Fruit fly (Drosophila melanogaster): ENCODE measurements around the gene Mettl14.

dm6 chr2L:8281872-8282271 is 26.4 kb upstream of the Mettl14 start:
- TF ChIP-seq CG6683 (GFP tag; optimal IDR thresholded peaks at IDR 0.05), result no peak
- no peak for TF ChIP-seq Max (GFP tag; optimal IDR thresholded peaks at IDR 0.05)
- TF ChIP-seq Antp (GFP tag; optimal IDR thresholded peaks at IDR 0.05), result no peak
- peak in 1 of 2 experiments; percentile 50 for TF ChIP-seq insv (GFP tag; optimal IDR thresholded peaks at IDR 0.05)
- no peak for TF ChIP-seq ken (GFP tag; IDR thresholded peaks at IDR 0.05)
- no peak for TF ChIP-seq CG17385 (GFP tag; optimal IDR thresholded peaks at IDR 0.05)
- no peak for TF ChIP-seq slp2 (GFP tag; optimal IDR thresholded peaks at IDR 0.05)
- TF ChIP-seq CG31388 (GFP tag; optimal IDR thresholded peaks at IDR 0.05), result no peak
- no peak for TF ChIP-seq CG12071 (GFP tag; optimal IDR thresholded peaks at IDR 0.05)
- TF ChIP-seq luna (GFP tag; optimal IDR thresholded peaks at IDR 0.05), result no peak
